Fruit fly (Drosophila melanogaster) whole organism, embryonic: Measurements from ENCODE around the gene ZnT86D.

Source experiments
- Ada2b ChIP-seq: fragments of 200-800 bp; sonication (Bioruptor generic); IDR thresholded peaks from 2 replicates; pipeline ENCODE4 v1.3.6; 2022; ENCODE audit warnings: missing biosample characterization, missing genetic modification characterization
- Antp ChIP-seq: fragments of 200-800 bp; sonication (Bioruptor generic); optimal IDR thresholded peaks from 3 replicates; lab custom pipeline; 2016; ENCODE audit warnings: missing biosample characterization, missing genetic modification characterization
- Bteb2 ChIP-seq: fragments of 200-800 bp; sonication (Bioruptor generic); optimal IDR thresholded peaks from 2 replicates; lab custom pipeline; 2016; ENCODE audit warnings: missing biosample characterization, missing genetic modification characterization
- CG11560 ChIP-seq: fragments of 200-800 bp; sonication (Bioruptor generic); IDR thresholded peaks from 3 replicates; pipeline ENCODE4 v1.3.6; 2022; ENCODE audit warnings: missing biosample characterization, missing genetic modification characterization
- CG11723 ChIP-seq: fragments of 200-800 bp; sonication (Bioruptor generic); optimal IDR thresholded peaks from 2 replicates; lab custom pipeline; 2017; ENCODE audit warnings: missing biosample characterization, mild to moderate bottlenecking, missing genetic modification characterization
- CG12155 ChIP-seq: fragments of 200-800 bp; sonication (Bioruptor generic); optimal IDR thresholded peaks from 3 replicates; lab custom pipeline; 2016; ENCODE audit warnings: missing biosample characterization, missing genetic modification characterization
- CG13424 ChIP-seq: fragments of 200-800 bp; sonication (Bioruptor generic); optimal IDR thresholded peaks from 2 replicates; lab custom pipeline; 2019; ENCODE audit warnings: missing biosample characterization, mild to moderate bottlenecking, missing genetic modification characterization, moderate library complexity
- CG15514 ChIP-seq: fragments of 200-800 bp; sonication (Bioruptor generic); optimal IDR thresholded peaks from 3 replicates; lab custom pipeline; 2017; ENCODE audit warnings: missing biosample characterization, missing genetic modification characterization, mild to moderate bottlenecking, moderate library complexity, missing genetic modification reagents
- CG15601 ChIP-seq: fragments of 200-800 bp; sonication (Bioruptor generic); optimal IDR thresholded peaks from 3 replicates; lab custom pipeline; 2019; ENCODE audit warnings: missing biosample characterization, mild to moderate bottlenecking, missing genetic modification characterization, moderate library complexity
- CG2120 ChIP-seq: fragments of 200-800 bp; sonication (Bioruptor generic); optimal IDR thresholded peaks from 3 replicates; lab custom pipeline; 2016; ENCODE audit warnings: missing biosample characterization, missing genetic modification characterization
- CG2129 ChIP-seq: fragments of 200-800 bp; sonication (Bioruptor generic); IDR thresholded peaks from 2 replicates; pipeline ENCODE4 v1.3.6; 2022; ENCODE audit warnings: missing biosample characterization, missing genetic modification characterization; ENCODE audit not compliant: partially characterized antibody
- CG2202 ChIP-seq: fragments of 200-800 bp; sonication (Bioruptor generic); optimal IDR thresholded peaks from 2 replicates; lab custom pipeline; 2018; ENCODE audit warnings: missing biosample characterization, mild to moderate bottlenecking, missing genetic modification characterization
- CG33557 ChIP-seq: fragments of 200-800 bp; sonication (Bioruptor generic); optimal IDR thresholded peaks from 2 replicates; lab custom pipeline; 2019; ENCODE audit warnings: missing biosample characterization, mild to moderate bottlenecking, missing genetic modification characterization, moderate library complexity
- CG3407 ChIP-seq: fragments of 200-800 bp; sonication (Bioruptor generic); optimal IDR thresholded peaks from 2 replicates; lab custom pipeline; 2018; ENCODE audit warnings: missing biosample characterization, mild to moderate bottlenecking, missing genetic modification characterization
- CG4730 ChIP-seq: fragments of 200-800 bp; sonication (Bioruptor generic); IDR thresholded peaks from 2 replicates; pipeline ENCODE4 v1.3.6; 2022; ENCODE audit warnings: missing biosample characterization, missing genetic modification characterization
- CG7357 ChIP-seq: fragments of 200-800 bp; sonication (Bioruptor generic); IDR thresholded peaks from 3 replicates; pipeline ENCODE4 v1.3.6; 2022; ENCODE audit warnings: missing biosample characterization, missing genetic modification characterization
- CG8359 ChIP-seq: fragments of 200-800 bp; sonication (Bioruptor generic); optimal IDR thresholded peaks from 2 replicates; lab custom pipeline; 2017; ENCODE audit warnings: missing biosample characterization, mild to moderate bottlenecking, missing genetic modification characterization, borderline replicate concordance
- CG8765 ChIP-seq: fragments of 200-800 bp; sonication (Bioruptor generic); IDR thresholded peaks from 2 replicates; pipeline ENCODE4 v1.3.6; 2022; ENCODE audit warnings: missing biosample characterization, missing genetic modification characterization
- Chrac-16 ChIP-seq: fragments of 200-800 bp; sonication (Bioruptor generic); optimal IDR thresholded peaks from 3 replicates; lab custom pipeline; 2016; ENCODE audit warnings: missing biosample characterization, missing genetic modification characterization
- D ChIP-seq, 2 experiments: fragments of 200-800 bp in 1 of 2; fragments of >200 bp in 1 of 2; sonication (Bioruptor generic) in 1 of 2; optimal IDR thresholded peaks; 2 replicates in 1 of 2; 3 replicates in 1 of 2; lab custom pipeline; 2017; ENCODE audit warnings: mild to moderate bottlenecking in 1 of 2, missing biosample characterization in 1 of 2, missing genetic modification characterization in 1 of 2, missing genetic modification reagents in 1 of 2
- Doc2 ChIP-seq: fragments of 200-800 bp; sonication (Bioruptor generic); IDR thresholded peaks from 2 replicates; pipeline ENCODE4 v1.3.6; 2022; ENCODE audit warnings: missing biosample characterization, missing genetic modification characterization
- Elba2 ChIP-seq: fragments of 200-800 bp; sonication (Bioruptor generic); optimal IDR thresholded peaks from 3 replicates; lab custom pipeline; 2016; ENCODE audit warnings: missing biosample characterization, missing genetic modification characterization
- Fer1 ChIP-seq: fragments of 200-800 bp; sonication (Bioruptor generic); optimal IDR thresholded peaks from 2 replicates; lab custom pipeline; 2017; ENCODE audit warnings: missing biosample characterization, mild to moderate bottlenecking, missing genetic modification characterization
- Gug ChIP-seq: fragments of 200-800 bp; sonication (Bioruptor generic); IDR thresholded peaks from 4 replicates; pipeline ENCODE4 v1.3.6; 2022; ENCODE audit warnings: missing biosample characterization, missing genetic modification characterization
- HHEX ChIP-seq: fragments of 200-800 bp; sonication (Bioruptor generic); optimal IDR thresholded peaks from 3 replicates; lab custom pipeline; 2017; ENCODE audit warnings: missing biosample characterization, mild to moderate bottlenecking, missing genetic modification characterization, missing genetic modification reagents
- Hand ChIP-seq: fragments of 200-800 bp; sonication (Bioruptor generic); optimal IDR thresholded peaks from 2 replicates; lab custom pipeline; 2017; ENCODE audit warnings: mild to moderate bottlenecking, missing biosample characterization, missing genetic modification reagents, missing genetic modification characterization
- MBD-R2 ChIP-seq: fragments of 200-800 bp; sonication (Bioruptor generic); IDR thresholded peaks from 2 replicates; pipeline ENCODE4 v1.3.6; 2022; ENCODE audit warnings: missing biosample characterization, missing genetic modification characterization
- Myb ChIP-seq: fragments of 200-800 bp; sonication (Bioruptor generic); optimal IDR thresholded peaks from 2 replicates; lab custom pipeline; 2016; ENCODE audit warnings: missing biosample characterization, missing genetic modification characterization
- NK7.1 ChIP-seq: fragments of 200-800 bp; sonication (Bioruptor generic); optimal IDR thresholded peaks from 3 replicates; lab custom pipeline; 2016; ENCODE audit warnings: missing biosample characterization, missing genetic modification characterization
- Nf-YC ChIP-seq: fragments of 200-800 bp; optimal IDR thresholded peaks from 3 replicates; lab custom pipeline; 2019; ENCODE audit warnings: missing biosample characterization, mild to moderate bottlenecking, missing genetic modification characterization, moderate library complexity
- Six4 ChIP-seq: fragments of 200-800 bp; sonication (Bioruptor generic); optimal IDR thresholded peaks from 2 replicates; lab custom pipeline; 2016; ENCODE audit warnings: missing biosample characterization, missing genetic modification characterization
- Taf1 ChIP-seq: fragments of 200-800 bp; sonication (Bioruptor generic); IDR thresholded peaks from 2 replicates; pipeline ENCODE4 v1.3.6; 2022; ENCODE audit warnings: missing biosample characterization, missing genetic modification characterization
- cas ChIP-seq: fragments of 200-800 bp; sonication (Bioruptor generic); IDR thresholded peaks from 2 replicates; pipeline ENCODE4 v1.3.6; 2022; ENCODE audit warnings: missing biosample characterization, missing genetic modification characterization
- caup ChIP-seq: fragments of 200-800 bp; sonication (Bioruptor generic); optimal IDR thresholded peaks from 3 replicates; lab custom pipeline; 2017; ENCODE audit warnings: missing biosample characterization, mild to moderate bottlenecking, missing genetic modification characterization, moderate library complexity; ENCODE audit not compliant: severe bottlenecking
- chif ChIP-seq, 2 experiments: fragments of 200-800 bp; sonication (Bioruptor generic); optimal IDR thresholded peaks; 3 replicates each; lab custom pipeline; 2016; ENCODE audit warnings: missing biosample characterization in 2 of 2, missing genetic modification characterization in 2 of 2
- dpn ChIP-seq, 2 experiments: fragments of 200-800 bp; sonication (Bioruptor generic); optimal IDR thresholded peaks; 3 replicates each; lab custom pipeline; 2016; ENCODE audit warnings: missing biosample characterization in 2 of 2, missing genetic modification characterization in 2 of 2
- exex ChIP-seq: fragments of 200-800 bp; sonication (Bioruptor generic); optimal IDR thresholded peaks from 4 replicates; lab custom pipeline; 2018; ENCODE audit warnings: missing biosample characterization, mild to moderate bottlenecking, missing genetic modification characterization, moderate library complexity
- fru ChIP-seq: fragments of >200 bp; optimal IDR thresholded peaks from 2 replicates; lab custom pipeline; 2017
- ftz-f1 ChIP-seq: fragments of 200-800 bp; sonication (Bioruptor generic); optimal IDR thresholded peaks from 2 replicates; lab custom pipeline; 2016; ENCODE audit warnings: missing biosample characterization, missing genetic modification characterization
- insv ChIP-seq, 2 experiments: fragments of 200-800 bp; sonication (Bioruptor generic); optimal IDR thresholded peaks; 3 replicates each; lab custom pipeline; 2016 to 2018; ENCODE audit warnings: missing biosample characterization in 2 of 2, missing genetic modification characterization in 2 of 2
- knrl ChIP-seq: fragments of 200-800 bp; sonication (Bioruptor generic); IDR thresholded peaks from 3 replicates; pipeline ENCODE4 v1.3.6; 2022; ENCODE audit warnings: missing biosample characterization, missing genetic modification characterization; ENCODE audit not compliant: partially characterized antibody
- otp ChIP-seq: fragments of 200-800 bp; sonication (Bioruptor generic); IDR thresholded peaks from 3 replicates; pipeline ENCODE4, ENCODE4 v1.3.6; 2022; ENCODE audit warnings: missing biosample characterization, missing genetic modification characterization
- p53 ChIP-seq: fragments of 200-800 bp; sonication (Bioruptor generic); optimal IDR thresholded peaks from 2 replicates; lab custom pipeline; 2016; ENCODE audit warnings: missing biosample characterization, missing genetic modification characterization
- repo ChIP-seq: fragments of 200-800 bp; sonication (Bioruptor generic); optimal IDR thresholded peaks from 2 replicates; lab custom pipeline; 2016; ENCODE audit warnings: missing biosample characterization, missing genetic modification characterization
- rib ChIP-seq: fragments of 200-800 bp; sonication (Bioruptor generic); IDR thresholded peaks from 2 replicates; pipeline ENCODE4 v1.3.6; 2022; ENCODE audit warnings: missing biosample characterization, missing genetic modification characterization
- run ChIP-seq: fragments of 200-800 bp; sonication (Bioruptor generic); optimal IDR thresholded peaks from 3 replicates; lab custom pipeline; 2018; ENCODE audit warnings: missing biosample characterization, mild to moderate bottlenecking, missing genetic modification characterization
- sqz ChIP-seq: fragments of 200-800 bp; sonication (Bioruptor generic); optimal IDR thresholded peaks from 3 replicates; lab custom pipeline; 2018; ENCODE audit warnings: missing biosample characterization, mild to moderate bottlenecking, missing genetic modification characterization
- sr ChIP-seq: fragments of 200-800 bp; sonication (Bioruptor generic); IDR thresholded peaks from 3 replicates; pipeline ENCODE4 v1.3.6; 2022; ENCODE audit warnings: missing biosample characterization, missing genetic modification characterization
- sug ChIP-seq: fragments of 200-800 bp; optimal IDR thresholded peaks from 2 replicates; lab custom pipeline; 2019; ENCODE audit warnings: missing biosample characterization, mild to moderate bottlenecking, missing genetic modification characterization, moderate library complexity
- toy ChIP-seq: fragments of 200-800 bp; sonication (Bioruptor generic); IDR thresholded peaks from 2 replicates; pipeline ENCODE4 v1.3.6; 2022; ENCODE audit warnings: missing biosample characterization, missing genetic modification characterization
- ttk ChIP-seq: fragments of 200-800 bp; sonication (Bioruptor generic); IDR thresholded peaks from 2 replicates; pipeline ENCODE4 v2.1.2; 2022; ENCODE audit warnings: missing biosample characterization, missing genetic modification characterization

The ZnT86D gene

dm6 chr3R:11226496-11226895 lies 12.2 kb upstream of the ZnT86D start, which contains the start of gene CG17726 (continued):
- TF ChIP-seq Hand (GFP tag; lab: Kevin White, UChicago): peak; percentile 92
- TF ChIP-seq CG4730: peak; percentile 98
- peak; percentile 96 for TF ChIP-seq cas (GFP tag; lab: Robert Waterston, UW)
- peak; percentile 94 for TF ChIP-seq CG3407 (GFP tag; lab: Kevin White, UChicago)
- peak; percentile 86 for TF ChIP-seq CG15514 (GFP tag; lab: Kevin White, UChicago)
- peak; percentile 94 for TF ChIP-seq Taf1 (GFP tag; lab: Robert Waterston, UW)
- TF ChIP-seq caup: peak; percentile 90
- TF ChIP-seq CG12155: peak; percentile 95
- peak; percentile 93 for TF ChIP-seq Bteb2
- peak; percentile 91 for TF ChIP-seq toy (GFP tag; lab: Robert Waterston, UW)
- TF ChIP-seq ftz-f1 (GFP tag; lab: Kevin White, UChicago): peak; percentile 44
- TF ChIP-seq sqz (GFP tag; lab: Kevin White, UChicago): peak; percentile 93
- peak; percentile 61 for TF ChIP-seq Myb
- peak; percentile 98 for TF ChIP-seq Ada2b (GFP tag; lab: Robert Waterston, UW)
- peak; percentile 80 for TF ChIP-seq Antp
- TF ChIP-seq otp (GFP tag; lab: Robert Waterston, UW): peak; percentile 98
- peak; percentile 76 for TF ChIP-seq repo (GFP tag; lab: Kevin White, UChicago)
- peak; percentile 92 for TF ChIP-seq CG7357 (GFP tag; lab: Robert Waterston, UW)
- peak; percentile 79 for TF ChIP-seq Nf-YC
- TF ChIP-seq Gug (GFP tag; lab: Robert Waterston, UW): peak; percentile 79; the same call in 3 of the 4 replicates
- TF ChIP-seq CG8359 (GFP tag; lab: Kevin White, UChicago): peak; percentile 83
- TF ChIP-seq MBD-R2 (GFP tag; lab: Robert Waterston, UW): peak; percentile 99
- peak; percentile 94 for TF ChIP-seq Fer1
- TF ChIP-seq knrl (GFP tag; lab: Robert Waterston, UW): 0 out of 3 replicates have a peak, but pooled peaks have one; percentile 30
- TF ChIP-seq CG11723 (GFP tag; lab: Kevin White, UChicago): peak; percentile 87
- peak in 1 of 2 experiments; percentile 60 for TF ChIP-seq insv (GFP tag; optimal IDR thresholded peaks at IDR 0.05; lab: Kevin White, UChicago)
- TF ChIP-seq CG2120 (GFP tag; lab: Kevin White, UChicago): peak; percentile 97
- no peak for TF ChIP-seq D (optimal IDR thresholded peaks at IDR 0.05; lab: Kevin White, UChicago)
- TF ChIP-seq D (GFP tag; optimal IDR thresholded peaks at IDR 0.05; lab: Kevin White, UChicago): peak; percentile 89
- TF ChIP-seq dpn (GFP tag; optimal IDR thresholded peaks at IDR 0.05; lab: Kevin White, UChicago): peak; percentile 91 to 97
- peak; percentile 91 for TF ChIP-seq HHEX
- TF ChIP-seq Doc2: peak; percentile 89
- TF ChIP-seq Six4 (GFP tag; lab: Kevin White, UChicago): peak; percentile 96
- TF ChIP-seq CG8765 (GFP tag; lab: Robert Waterston, UW): peak; percentile 97
- no peak for TF ChIP-seq CG2129
- TF ChIP-seq run (tag; lab: Kevin White, UChicago): peak; percentile 96
- TF ChIP-seq CG13424 (tag; lab: Kevin White, UChicago): peak; percentile 99
- TF ChIP-seq Chrac-16 (GFP tag; lab: Kevin White, UChicago): peak; percentile 98
- TF ChIP-seq sr (GFP tag; lab: Robert Waterston, UW): peak; percentile 76; the same call in 1 of the 3 replicates
- TF ChIP-seq Elba2 (GFP tag; lab: Kevin White, UChicago): peak; percentile 88
- TF ChIP-seq exex (tag; lab: Kevin White, UChicago): no peak
- TF ChIP-seq fru (lab: Kevin White, UChicago): no peak
- peak; percentile 95 for TF ChIP-seq CG2202
- TF ChIP-seq NK7.1 (GFP tag; lab: Kevin White, UChicago): peak; percentile 82
- TF ChIP-seq CG33557 (GFP tag; lab: Kevin White, UChicago): peak; percentile 97
- TF ChIP-seq ttk (GFP tag; lab: Robert Waterston, UW): peak; percentile 98
- peak; percentile 56 for TF ChIP-seq p53 (GFP tag; lab: Kevin White, UChicago)
- peak; percentile 88 for TF ChIP-seq CG11560 (tag; lab: Robert Waterston, UW)
- TF ChIP-seq chif (GFP tag; optimal IDR thresholded peaks at IDR 0.05; lab: Kevin White, UChicago): peak; percentile 86 to 94
- peak; percentile 97 for TF ChIP-seq CG15601 (tag; lab: Kevin White, UChicago)
- peak; percentile 95 for TF ChIP-seq sug (tag; lab: Kevin White, UChicago)
- peak; percentile 97 for TF ChIP-seq rib
